Worm (Caenorhabditis elegans) whole organism, midembryonic: ENCODE data around the gene C29E4.14.

Source experiments
- cog-1 ChIP-seq: sonication (generic microtip); optimal IDR thresholded peaks from 2 replicates; lab custom pipeline; 2016; ENCODE audit warnings: missing genetic modification characterization, missing compliant biosample characterization
- ztf-29 ChIP-seq: fragments of 200-800 bp; sonication (Bioruptor generic); IDR thresholded peaks from 2 replicates; pipeline ENCODE4 v1.3.6; 2022; ENCODE audit warnings: missing genetic modification reagents, missing genetic modification characterization, missing compliant biosample characterization

DNA sequence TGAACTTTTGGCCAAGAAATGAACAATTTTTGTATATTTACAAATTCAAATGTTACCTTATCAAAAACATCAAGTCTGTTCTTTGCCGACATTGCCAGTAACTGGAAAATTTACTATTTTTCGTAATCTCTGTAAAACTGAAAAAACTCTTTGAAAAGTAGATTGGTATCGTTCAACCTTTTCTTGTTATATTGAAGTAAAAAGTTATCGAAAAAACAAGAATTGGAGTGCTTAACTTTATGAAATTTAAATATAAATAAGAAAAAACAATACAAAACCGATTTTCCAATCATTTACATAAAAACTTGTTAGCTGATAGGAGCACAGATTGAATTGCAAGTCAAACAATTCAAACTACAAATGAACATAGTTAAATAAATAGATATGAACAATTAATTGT lies 35.1 kb upstream of the C29E4.14 start, which contains the start of gene ZK688.11:
- TF ChIP-seq cog-1 (tag; lab: Kevin White, UChicago) (no peak), ztf-29 (GFP tag; lab: Robert Waterston, UW) (no peak)
